Fruit fly (Drosophila melanogaster) whole organism, embryonic: ENCODE measurements around the gene fz4.

Source experiments
- CG30020 ChIP-seq: fragments of 200-800 bp; optimal IDR thresholded peaks from 2 replicates; lab custom pipeline; 2019; ENCODE audit warnings: missing biosample characterization, mild to moderate bottlenecking, missing genetic modification characterization, moderate library complexity
- HHEX ChIP-seq: fragments of 200-800 bp; sonication (Bioruptor generic); optimal IDR thresholded peaks from 3 replicates; lab custom pipeline; 2017; ENCODE audit warnings: missing biosample characterization, mild to moderate bottlenecking, missing genetic modification characterization, missing genetic modification reagents
- Rfx ChIP-seq: fragments of 200-800 bp; sonication (Bioruptor generic); IDR thresholded peaks from 2 replicates; pipeline ENCODE4 v1.3.6; 2022; ENCODE audit warnings: missing biosample characterization, missing genetic modification characterization
- Spps ChIP-seq: fragments of 200-800 bp; sonication (Bioruptor generic); optimal IDR thresholded peaks from 2 replicates; lab custom pipeline; 2018; ENCODE audit warnings: missing biosample characterization, mild to moderate bottlenecking, missing genetic modification characterization
- YL-1 ChIP-seq: fragments of 200-800 bp; sonication (Bioruptor generic); optimal IDR thresholded peaks from 3 replicates; lab custom pipeline; 2017; ENCODE audit warnings: missing biosample characterization, mild to moderate bottlenecking, missing genetic modification characterization
- ash1 ChIP-seq: fragments of 200-800 bp; sonication (Bioruptor generic); optimal IDR thresholded peaks from 2 replicates; lab custom pipeline; 2018; ENCODE audit warnings: missing biosample characterization, mild to moderate bottlenecking, missing genetic modification characterization
- bowl ChIP-seq: fragments of 200-800 bp; sonication (Bioruptor generic); IDR thresholded peaks from 2 replicates; pipeline ENCODE4 v1.3.6; 2022; ENCODE audit warnings: missing biosample characterization, missing genetic modification characterization
- chinmo ChIP-seq: fragments of 200-800 bp; sonication (Bioruptor generic); IDR thresholded peaks from 4 replicates; pipeline ENCODE4 v1.3.6; 2022; ENCODE audit warnings: missing biosample characterization, missing genetic modification characterization; ENCODE audit not compliant: partially characterized antibody
- lbe ChIP-seq: fragments of 200-800 bp; sonication (Bioruptor generic); optimal IDR thresholded peaks from 2 replicates; lab custom pipeline; 2016; ENCODE audit warnings: missing biosample characterization, mild to moderate bottlenecking, missing genetic modification characterization
- prd ChIP-seq, 3 experiments: fragments of >200 bp in 2 of 3; fragments of 200-800 bp in 1 of 3; sonication (Bioruptor generic) in 1 of 3; optimal IDR thresholded peaks in 2 of 3; IDR thresholded peaks in 1 of 3; 2 replicates in 2 of 3; 3 replicates in 1 of 3; pipeline versions ENCODE4 v1.3.6 to Lab custom; 2017 to 2022; ENCODE audit warnings: missing biosample characterization in 1 of 3, missing genetic modification characterization in 1 of 3
- sima ChIP-seq: fragments of 200-800 bp; sonication (Bioruptor generic); optimal IDR thresholded peaks from 2 replicates; lab custom pipeline; 2016; ENCODE audit warnings: missing biosample characterization, missing genetic modification characterization
- tll ChIP-seq, 2 experiments: fragments of 200-800 bp in 1 of 2; fragments of >200 bp in 1 of 2; sonication (Bioruptor generic) in 1 of 2; optimal IDR thresholded peaks; 2 replicates each; lab custom pipeline; 2017 to 2019; ENCODE audit warnings: missing biosample characterization in 2 of 2, missing genetic modification characterization in 2 of 2, mild to moderate bottlenecking in 1 of 2, moderate library complexity in 1 of 2
- z ChIP-seq: fragments of 200-800 bp; sonication (Bioruptor generic); IDR thresholded peaks from 3 replicates; pipeline ENCODE4 v1.3.6; 2022; ENCODE audit warnings: missing biosample characterization, missing genetic modification characterization
- zfh1 ChIP-seq: fragments of 200-800 bp; sonication (Bioruptor generic); IDR thresholded peaks from 3 replicates; pipeline ENCODE4 v1.3.6; 2022; ENCODE audit warnings: missing biosample characterization, missing genetic modification characterization

dm6 chrX:7151290-7152038 is 41.3 kb upstream of the fz4 start:
- TF ChIP-seq HHEX (GFP tag; lab: Kevin White, UChicago) (no peak), chinmo (GFP tag; lab: Robert Waterston, UW) (no peak), lbe (GFP tag; lab: Kevin White, UChicago) (no peak), Rfx (GFP tag; lab: Robert Waterston, UW) (no peak), tll (GFP tag; optimal IDR thresholded peaks at IDR 0.05; lab: Kevin White, UChicago) (no peak), sima (GFP tag; lab: Kevin White, UChicago) (no peak), bowl (GFP tag; lab: Robert Waterston, UW) (no peak), ash1 (GFP tag; lab: Kevin White, UChicago) (no peak), Spps (no peak), zfh1 (no peak), z (GFP tag; lab: Robert Waterston, UW) (no peak), YL-1 (GFP tag; lab: Kevin White, UChicago) (no peak), CG30020 (no peak), prd (optimal IDR thresholded peaks at IDR 0.05; lab: Kevin White, UChicago) (no peak), prd (GFP tag; IDR thresholded peaks at IDR 0.05; lab: Robert Waterston, UW) (no peak)
